Fruit fly (Drosophila melanogaster) whole organism, wandering third instar larva: ENCODE data around the gene Spx.
A peak's percentile ranks its signal among the peaks of the same experiment; 100 is the strongest.

ENCODE experiments used
- Abd-B ChIP-seq: fragments of >200 bp; optimal IDR thresholded peaks from 2 replicates; lab custom pipeline; 2017; ENCODE audit warnings: missing biosample characterization, missing genetic modification characterization
- CG32264 ChIP-seq: fragments of 200-800 bp; sonication (Bioruptor generic); optimal IDR thresholded peaks from 2 replicates; lab custom pipeline; 2016; ENCODE audit warnings: missing biosample characterization, missing genetic modification characterization
- CG9705 ChIP-seq: fragments of 200-800 bp; sonication (Bioruptor generic); optimal IDR thresholded peaks from 2 replicates; lab custom pipeline; 2018; ENCODE audit warnings: missing biosample characterization, mild to moderate bottlenecking, missing genetic modification characterization
- CrebA ChIP-seq: fragments of 200-800 bp; sonication (Bioruptor generic); optimal IDR thresholded peaks from 2 replicates; lab custom pipeline; 2016; ENCODE audit warnings: missing biosample characterization, mild to moderate bottlenecking, missing genetic modification characterization, borderline replicate concordance
- Dfd ChIP-seq: fragments of >200 bp; optimal IDR thresholded peaks from 2 replicates; lab custom pipeline; 2017; ENCODE audit warnings: missing biosample characterization, missing genetic modification characterization
- Dif ChIP-seq: fragments of 200-275, 200-300 bp; sonication (Bioruptor generic); optimal IDR thresholded peaks from 2 replicates; lab custom pipeline; 2018; ENCODE audit warnings: missing biosample characterization, missing genetic modification characterization; ENCODE audit not compliant: partially characterized antibody
- GATAd ChIP-seq: sonication (Bioruptor generic); optimal IDR thresholded peaks from 2 replicates; lab custom pipeline; 2016; ENCODE audit warnings: missing biosample characterization, missing genetic modification characterization
- HLH106 ChIP-seq: fragments of 200-800 bp; optimal IDR thresholded peaks from 3 replicates; lab custom pipeline; 2019; ENCODE audit warnings: missing biosample characterization, mild to moderate bottlenecking, missing genetic modification characterization, moderate library complexity
- Hnf4 ChIP-seq: fragments of 200-800 bp; sonication (Bioruptor generic); optimal IDR thresholded peaks from 2 replicates; lab custom pipeline; 2016; ENCODE audit warnings: missing biosample characterization, mild to moderate bottlenecking, missing genetic modification characterization
- Hr78 ChIP-seq: fragments of >200 bp; optimal IDR thresholded peaks from 2 replicates; lab custom pipeline; 2017; ENCODE audit warnings: missing biosample characterization, missing genetic modification characterization
- Hr83 ChIP-seq: fragments of 200-300 bp; sonication (Bioruptor generic); optimal IDR thresholded peaks from 2 replicates; lab custom pipeline; 2016; ENCODE audit warnings: missing biosample characterization, mild to moderate bottlenecking, missing genetic modification characterization, moderate library complexity; ENCODE audit not compliant: poor library complexity, severe bottlenecking
- Jra ChIP-seq: sonication (Bioruptor generic); optimal IDR thresholded peaks from 2 replicates; lab custom pipeline; 2016; ENCODE audit warnings: missing biosample characterization, missing genetic modification characterization
- Mio ChIP-seq: sonication (Bioruptor generic); optimal IDR thresholded peaks from 2 replicates; lab custom pipeline; 2016; ENCODE audit warnings: missing biosample characterization, missing genetic modification characterization
- Myc ChIP-seq: fragments of >200 bp; optimal IDR thresholded peaks from 2 replicates; lab custom pipeline; 2017
- N ChIP-seq: fragments of >200 bp; optimal IDR thresholded peaks from 2 replicates; lab custom pipeline; 2018; ENCODE audit warnings: missing biosample characterization, missing external identifiers, missing genetic modification characterization
- OdsH ChIP-seq: fragments of 200-800 bp; sonication (Bioruptor generic); optimal IDR thresholded peaks from 2 replicates; lab custom pipeline; 2016; ENCODE audit warnings: missing biosample characterization, mild to moderate bottlenecking, missing genetic modification characterization
- Rel ChIP-seq, 2 experiments: fragments of 200-800 bp; sonication (Bioruptor generic) in 1 of 2; optimal IDR thresholded peaks; 2 replicates in 1 of 2; 3 replicates in 1 of 2; lab custom pipeline; 2016 to 2019; ENCODE audit warnings: mild to moderate bottlenecking in 2 of 2, missing biosample characterization in 2 of 2, missing genetic modification characterization in 2 of 2, moderate library complexity in 1 of 2
- Sp1 ChIP-seq: fragments of 200-800 bp; sonication (Bioruptor generic); optimal IDR thresholded peaks from 3 replicates; lab custom pipeline; 2019; ENCODE audit warnings: missing biosample characterization, mild to moderate bottlenecking, missing genetic modification characterization, moderate library complexity
- Vsx2 ChIP-seq: fragments of 200-300, 225-300 bp; sonication (Bioruptor generic); optimal IDR thresholded peaks from 2 replicates; lab custom pipeline; 2018; ENCODE audit warnings: missing biosample characterization, missing genetic modification characterization; ENCODE audit not compliant: partially characterized antibody
- br ChIP-seq: fragments of 200-800 bp; sonication (Bioruptor generic); optimal IDR thresholded peaks from 2 replicates; lab custom pipeline; 2016; ENCODE audit warnings: missing biosample characterization, missing genetic modification characterization
- brk ChIP-seq: fragments of 200-800 bp; sonication (Bioruptor generic); optimal IDR thresholded peaks from 2 replicates; lab custom pipeline; 2016; ENCODE audit warnings: missing biosample characterization, mild to moderate bottlenecking, missing genetic modification characterization
- dl ChIP-seq, 2 experiments: fragments of 175-275, 200-275 bp in 1 of 2; fragments of 200-275 bp in 1 of 2; sonication (Bioruptor generic); optimal IDR thresholded peaks; lab custom pipeline; 2018; ENCODE audit warnings: mild to moderate bottlenecking in 2 of 2, missing biosample characterization in 2 of 2, missing genetic modification characterization in 2 of 2, moderate library complexity in 2 of 2; ENCODE audit not compliant: partially characterized antibody in 2 of 2, insufficient read depth in 1 of 2
- dmrt93B ChIP-seq: fragments of 200-800 bp; sonication (Bioruptor generic); optimal IDR thresholded peaks from 2 replicates; lab custom pipeline; 2018; ENCODE audit warnings: missing biosample characterization, mild to moderate bottlenecking, missing genetic modification characterization
- dsf ChIP-seq: sonication (Bioruptor generic); optimal IDR thresholded peaks from 2 replicates; lab custom pipeline; 2016; ENCODE audit warnings: missing biosample characterization, missing genetic modification characterization, borderline replicate concordance
- ey ChIP-seq: fragments of 200-800 bp; sonication (Bioruptor generic); optimal IDR thresholded peaks from 2 replicates; lab custom pipeline; 2016; ENCODE audit warnings: missing biosample characterization, missing genetic modification characterization
- foxo ChIP-seq, 2 experiments: fragments of 200-800 bp; sonication (Bioruptor generic); optimal IDR thresholded peaks; 2 replicates in 1 of 2; 3 replicates in 1 of 2; lab custom pipeline; 2016 to 2017; ENCODE audit warnings: missing biosample characterization in 2 of 2, missing genetic modification characterization in 2 of 2
- fru ChIP-seq: fragments of 200-800 bp; sonication (Bioruptor generic); optimal IDR thresholded peaks from 3 replicates; lab custom pipeline; 2016; ENCODE audit warnings: missing biosample characterization, mild to moderate bottlenecking, missing genetic modification characterization
- h ChIP-seq: fragments of 200-800 bp; sonication (Bioruptor generic); optimal IDR thresholded peaks from 3 replicates; lab custom pipeline; 2016; ENCODE audit warnings: missing biosample characterization, mild to moderate bottlenecking, missing genetic modification characterization
- jim ChIP-seq: fragments of 175-275, 200-325 bp; sonication (Bioruptor generic); optimal IDR thresholded peaks from 2 replicates; lab custom pipeline; 2016; ENCODE audit warnings: missing biosample characterization, mild to moderate bottlenecking, missing genetic modification characterization
- lola ChIP-seq: fragments of >200 bp; optimal IDR thresholded peaks from 2 replicates; lab custom pipeline; 2017; ENCODE audit warnings: missing biosample characterization, missing genetic modification characterization
- pan ChIP-seq: fragments of >200 bp; optimal IDR thresholded peaks from 2 replicates; lab custom pipeline; 2017
- psq ChIP-seq: fragments of 200-800 bp; sonication (Bioruptor generic); optimal IDR thresholded peaks from 3 replicates; lab custom pipeline; 2017; ENCODE audit warnings: missing biosample characterization, mild to moderate bottlenecking, missing genetic modification characterization, moderate library complexity
- rgr ChIP-seq: fragments of 200-800 bp; sonication (Bioruptor generic); optimal IDR thresholded peaks from 3 replicates; lab custom pipeline; 2016; ENCODE audit warnings: missing biosample characterization, mild to moderate bottlenecking, missing genetic modification characterization
- sage ChIP-seq: fragments of 200-800 bp; sonication (Bioruptor generic); optimal IDR thresholded peaks from 2 replicates; lab custom pipeline; 2016; ENCODE audit warnings: missing biosample characterization, mild to moderate bottlenecking, missing genetic modification characterization
- sv ChIP-seq: fragments of 200-800 bp; sonication (Bioruptor generic); optimal IDR thresholded peaks from 3 replicates; lab custom pipeline; 2016; ENCODE audit warnings: missing biosample characterization, missing genetic modification characterization
- tai ChIP-seq: sonication (Bioruptor generic); optimal IDR thresholded peaks from 2 replicates; lab custom pipeline; 2016; ENCODE audit warnings: missing biosample characterization, missing genetic modification characterization
- usp ChIP-seq: fragments of >200 bp; optimal IDR thresholded peaks from 2 replicates; lab custom pipeline; 2017; ENCODE audit warnings: missing biosample characterization, missing genetic modification characterization
- woc ChIP-seq: sonication (Bioruptor generic); optimal IDR thresholded peaks from 2 replicates; lab custom pipeline; 2016; ENCODE audit warnings: missing biosample characterization, mild to moderate bottlenecking, missing genetic modification characterization

The Spx gene

DNA sequence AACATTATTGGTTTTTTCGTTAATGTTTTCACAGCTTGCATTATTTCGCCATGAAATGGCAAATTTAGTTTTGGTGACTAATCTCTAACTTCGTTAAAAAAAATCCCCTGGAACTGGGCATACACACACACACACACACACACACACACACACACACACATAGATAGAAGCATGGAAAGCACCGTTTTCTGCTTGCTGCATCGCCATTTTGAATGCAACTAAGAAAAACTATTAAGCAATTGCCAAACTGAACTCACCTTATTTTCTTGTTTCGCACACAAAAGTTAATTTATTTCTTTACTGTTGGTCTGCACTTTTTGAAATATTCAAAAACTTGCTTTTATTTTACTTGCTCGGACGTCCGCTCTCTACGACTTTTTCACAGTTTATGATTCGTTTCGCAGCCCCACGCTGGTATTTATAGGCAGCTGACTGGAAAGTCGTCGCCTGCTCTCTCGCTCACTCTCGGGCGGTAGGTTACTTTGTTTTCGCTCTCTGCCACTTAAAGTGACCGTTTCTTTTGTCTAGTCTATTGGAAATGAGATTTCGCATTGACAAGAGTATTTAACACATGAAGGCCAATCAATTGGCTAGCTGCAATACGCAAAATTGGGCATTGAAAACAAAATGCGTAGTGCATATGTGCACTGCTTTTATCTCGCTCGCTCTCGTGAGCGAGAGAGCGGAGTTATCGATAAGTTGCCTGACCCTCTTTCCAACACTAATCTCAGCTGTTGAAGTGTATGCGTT is 23.4 kb downstream of the Spx start:
- no peak for TF ChIP-seq Mio (GFP tag; lab: Kevin White, UChicago)
- peak; percentile 60 for TF ChIP-seq Hr83 (GFP tag; lab: Kevin White, UChicago)
- TF ChIP-seq Dfd (GFP tag; lab: Kevin White, UChicago): no peak
- TF ChIP-seq usp (GFP tag; lab: Kevin White, UChicago): no peak
- peak; percentile 9 for TF ChIP-seq fru
- TF ChIP-seq foxo (GFP tag; optimal IDR thresholded peaks at IDR 0.05; lab: Kevin White, UChicago): peak in 1 of 2 experiments; percentile 24
- peak; percentile 11 for TF ChIP-seq sv (GFP tag; lab: Kevin White, UChicago)
- TF ChIP-seq woc: peak; percentile 5
- peak; percentile 43 for TF ChIP-seq h (GFP tag; lab: Kevin White, UChicago)
- peak; percentile 50 for TF ChIP-seq br (GFP tag; lab: Kevin White, UChicago)
- TF ChIP-seq Myc (lab: Kevin White, UChicago): no peak
- TF ChIP-seq pan: no peak
- TF ChIP-seq CG32264 (GFP tag; lab: Kevin White, UChicago): no peak
- no peak for TF ChIP-seq dsf (GFP tag; lab: Kevin White, UChicago)
- no peak for TF ChIP-seq Rel (GFP tag; optimal IDR thresholded peaks at IDR 0.05; lab: Kevin White, UChicago)
- TF ChIP-seq Rel (tag; optimal IDR thresholded peaks at IDR 0.05; lab: Kevin White, UChicago): peak; percentile 98
- no peak for TF ChIP-seq dmrt93B (GFP tag; lab: Kevin White, UChicago)
- TF ChIP-seq rgr (GFP tag; lab: Kevin White, UChicago): peak; percentile 22
- peak; percentile 6 for TF ChIP-seq OdsH
- peak; percentile 12 for TF ChIP-seq Dif (GFP tag; lab: Kevin White, UChicago)
- TF ChIP-seq Abd-B: no peak
- no peak for TF ChIP-seq lola (GFP tag; lab: Kevin White, UChicago)
- peak; percentile 54 for TF ChIP-seq Sp1

DNA sequence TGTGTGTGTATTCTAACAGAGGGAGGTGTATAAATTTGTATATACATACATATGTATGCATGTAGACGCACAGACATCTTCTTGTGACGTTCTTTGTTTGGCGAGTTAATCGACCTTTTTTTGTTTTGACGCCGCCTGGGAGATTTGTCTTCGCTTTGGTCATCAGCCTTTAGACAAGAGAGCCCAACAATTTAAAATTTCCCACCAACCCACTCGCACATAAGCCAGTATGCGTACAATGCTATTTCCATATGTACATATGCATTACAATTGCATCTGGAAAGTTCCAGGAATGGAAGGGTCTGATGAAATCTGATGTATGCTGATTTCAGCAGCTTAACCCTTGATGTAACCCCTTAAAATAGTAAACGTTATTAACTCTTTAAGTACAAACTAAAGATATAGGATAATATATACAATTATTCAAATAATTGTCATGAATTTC is 24.0 kb downstream of the Spx start, which contains the start of gene Ubi-p5E:
Gene Ubi-p5E, minus strand, starts transcription at position 19 of the 445 bp plus-strand sequence.
- TF ChIP-seq ey (GFP tag; lab: Kevin White, UChicago) (no peak), Hr83 (GFP tag; lab: Kevin White, UChicago) (peak; percentile 46)

DNA sequence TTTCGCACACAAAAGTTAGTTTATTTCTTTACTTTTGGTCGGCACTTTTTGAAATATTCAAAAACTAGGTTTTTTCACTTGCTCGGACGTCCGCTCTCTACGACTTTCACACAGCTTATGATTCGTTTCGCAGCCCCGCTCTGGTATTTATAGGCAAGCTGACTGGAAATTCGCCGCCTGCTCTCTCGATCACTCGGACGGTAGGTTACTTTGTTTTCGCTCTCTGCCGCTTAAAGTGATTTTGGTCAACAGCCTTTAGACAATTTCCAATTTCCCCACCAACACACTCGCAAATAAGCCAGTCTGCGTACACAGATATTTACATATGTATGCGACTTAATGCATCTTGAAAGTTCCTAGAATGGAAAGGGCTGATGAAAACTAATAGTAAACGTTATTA is 27.8 kb downstream of the Spx start, which contains the start of gene CG11700:
Gene CG11700, minus strand, starts transcription at position 106 of the 400 bp plus-strand sequence.
- TF ChIP-seq Rel (GFP tag; optimal IDR thresholded peaks at IDR 0.05; lab: Kevin White, UChicago) (no peak), Rel (tag; optimal IDR thresholded peaks at IDR 0.05; lab: Kevin White, UChicago) (peak; percentile 43), fru (no peak)
- TF ChIP-seq, all 38 proteins: peak for 1

DNA sequence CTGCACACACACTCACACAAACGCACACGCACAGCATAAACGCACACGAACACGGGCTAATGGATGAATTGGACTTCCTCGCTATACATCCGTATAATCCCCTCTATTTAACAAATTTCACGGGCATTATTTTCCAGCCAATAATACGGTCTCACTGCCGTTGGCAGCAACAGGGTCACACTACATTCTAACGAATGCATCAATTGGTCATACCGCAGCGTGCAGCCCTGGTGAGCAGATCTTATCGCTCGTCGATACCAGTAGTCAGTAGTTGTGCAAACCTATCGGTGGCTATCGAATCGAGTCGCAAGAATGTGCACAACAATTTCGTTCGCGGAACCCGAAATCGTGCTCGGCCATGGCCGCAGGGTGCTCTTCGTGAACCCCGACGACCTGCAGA is 32.2 kb downstream of the Spx start, which contains the start of the genes Top3beta and wuho:
Gene Top3beta, minus strand, starts transcription at position 149 of the 400 bp plus-strand sequence.
Gene wuho, plus strand, starts transcription at position 259 of the 400 bp plus-strand sequence.
- TF ChIP-seq woc (no peak), Jra (GFP tag; lab: Kevin White, UChicago) (no peak), usp (GFP tag; lab: Kevin White, UChicago) (no peak), Dfd (GFP tag; lab: Kevin White, UChicago) (no peak), Abd-B (no peak), h (GFP tag; lab: Kevin White, UChicago) (peak; percentile 63), foxo (GFP tag; optimal IDR thresholded peaks at IDR 0.05; lab: Kevin White, UChicago) (no peak), Dif (GFP tag; lab: Kevin White, UChicago) (peak; percentile 22), rgr (GFP tag; lab: Kevin White, UChicago) (peak; percentile 68), dl (GFP tag; optimal IDR thresholded peaks at IDR 0.05; lab: Kevin White, UChicago; ENCODE audit: insufficient read depth in 1 of 2, partially characterized antibody in 2 of 2) (no peak), lola (GFP tag; lab: Kevin White, UChicago) (no peak), N (GFP tag; lab: Kevin White, UChicago) (no peak), brk (GFP tag; lab: Kevin White, UChicago) (no peak), pan (no peak), GATAd (GFP tag; lab: Kevin White, UChicago) (no peak), sage (no peak), HLH106 (tag; lab: Kevin White, UChicago) (peak; percentile 41), dsf (GFP tag; lab: Kevin White, UChicago) (no peak), br (GFP tag; lab: Kevin White, UChicago) (no peak), Hnf4 (no peak), CG32264 (GFP tag; lab: Kevin White, UChicago) (no peak), sv (GFP tag; lab: Kevin White, UChicago) (peak; percentile 16), CrebA (GFP tag; lab: Kevin White, UChicago) (no peak), tai (no peak), Hr78 (GFP tag; lab: Kevin White, UChicago) (no peak), Myc (lab: Kevin White, UChicago) (peak; percentile 24), psq (GFP tag; lab: Kevin White, UChicago) (peak; percentile 19), Rel (GFP tag; optimal IDR thresholded peaks at IDR 0.05; lab: Kevin White, UChicago) (no peak), Rel (tag; optimal IDR thresholded peaks at IDR 0.05; lab: Kevin White, UChicago) (peak; percentile 99), Vsx2 (GFP tag; lab: Kevin White, UChicago) (no peak), Sp1 (peak; percentile 44), jim (no peak), CG9705 (no peak), fru (no peak), OdsH (peak; percentile 29), ey (GFP tag; lab: Kevin White, UChicago) (peak; percentile 37), dmrt93B (GFP tag; lab: Kevin White, UChicago) (no peak)
